Worm (Caenorhabditis elegans) whole organism, L4 larva: ENCODE measurements around the gene kin-2.
A peak's percentile ranks its signal among the peaks of the same experiment; 100 is the strongest.

ENCODE experiments used
- F37D6.2 ChIP-seq: sonication (generic microtip); optimal IDR thresholded peaks from 2 replicates; lab custom pipeline; 2016; ENCODE audit warnings: mild to moderate bottlenecking, missing genetic modification characterization, missing compliant biosample characterization
- ZK546.5 ChIP-seq, 2 experiments: sonication (generic microtip); optimal IDR thresholded peaks; 2 replicates each; lab custom pipeline; 2017; ENCODE audit warnings: missing biosample characterization in 2 of 2, missing genetic modification characterization in 2 of 2
- aha-1 ChIP-seq: fragments of 150-350 bp; peaks from one replicate; lab custom pipeline; 2014; ENCODE audit warnings: missing biosample characterization, missing genetic modification characterization
- ama-1 ChIP-seq: fragments of 150-350 bp; optimal IDR thresholded peaks from 2 replicates; lab custom pipeline; 2014; ENCODE audit warnings: inconsistent platforms, mixed read lengths
- arid-1 ChIP-seq: fragments of 200-800 bp; sonication (Bioruptor generic); conservative IDR thresholded peaks from 2 replicates; pipeline ENCODE4 v1.3.6; 2022; ENCODE audit warnings: missing genetic modification reagents, missing genetic modification characterization, missing compliant biosample characterization
- daf-16 ChIP-seq, 3 experiments: sonication (generic microtip); optimal IDR thresholded peaks; 2 replicates each; lab custom pipeline; 2016 to 2017; ENCODE audit warnings: missing genetic modification characterization in 3 of 3, missing genetic modification reagents in 3 of 3, mild to moderate bottlenecking in 2 of 3, missing compliant biosample characterization in 2 of 3, missing biosample characterization in 1 of 3, moderate library complexity in 1 of 3
- dmd-6 ChIP-seq: fragments of 200-800 bp; sonication (Bioruptor generic); IDR thresholded peaks from 2 replicates; pipeline ENCODE4 v1.3.6; 2022; ENCODE audit warnings: missing genetic modification reagents, missing genetic modification characterization, missing compliant biosample characterization
- duxl-1 ChIP-seq: sonication (generic microtip); optimal IDR thresholded peaks from 2 replicates; lab custom pipeline; 2016; ENCODE audit warnings: mild to moderate bottlenecking, missing genetic modification characterization, moderate library complexity, missing compliant biosample characterization; ENCODE audit not compliant: poor library complexity
- dve-1 ChIP-seq: sonication (generic microtip); optimal IDR thresholded peaks from 2 replicates; lab custom pipeline; 2017; ENCODE audit warnings: antibody characterized with exemption, mild to moderate bottlenecking, missing genetic modification characterization, missing compliant biosample characterization; ENCODE audit not compliant: insufficient read depth
- egl-43 ChIP-seq: fragments of 200-800 bp; sonication (Bioruptor generic); IDR thresholded peaks from 2 replicates; pipeline ENCODE4 v1.3.6; 2022; ENCODE audit warnings: missing genetic modification reagents, missing genetic modification characterization, missing compliant biosample characterization
- fos-1 ChIP-seq: fragments of 150-350 bp; optimal IDR thresholded peaks from 2 replicates; lab custom pipeline; 2014; ENCODE audit warnings: missing biosample characterization, missing genetic modification characterization
- hif-1 ChIP-seq, 2 experiments: sonication (generic microtip); optimal IDR thresholded peaks; 2 replicates each; lab custom pipeline; 2016 to 2017; ENCODE audit warnings: missing compliant biosample characterization in 2 of 2, missing genetic modification characterization in 2 of 2, missing genetic modification reagents in 2 of 2, missing genotype in 2 of 2, mild to moderate bottlenecking in 1 of 2
- hlh-11 ChIP-seq: fragments of 200-800 bp; sonication (Bioruptor generic); optimal IDR thresholded peaks from 2 replicates; lab custom pipeline; 2018; ENCODE audit warnings: mild to moderate bottlenecking, missing genetic modification characterization, missing compliant biosample characterization
- jun-1 ChIP-seq: fragments of 150-350 bp; optimal IDR thresholded peaks from 2 replicates; lab custom pipeline; 2014; ENCODE audit warnings: missing biosample characterization, missing genetic modification reagents, missing genetic modification characterization
- lin-1 ChIP-seq: fragments of 200-800 bp; sonication (Bioruptor generic); IDR thresholded peaks from 2 replicates; pipeline ENCODE4 v1.3.6; 2022; ENCODE audit warnings: missing genetic modification reagents, missing genetic modification characterization, missing compliant biosample characterization
- madf-9 ChIP-seq: fragments of 200-800 bp; sonication (Bioruptor generic); conservative IDR thresholded peaks from 2 replicates; pipeline ENCODE4 v1.3.6; 2022; ENCODE audit warnings: missing genetic modification reagents, missing genetic modification characterization, missing compliant biosample characterization
- mep-1 ChIP-seq: fragments of 150-350 bp; sonication (generic microtip); optimal IDR thresholded peaks from 3 replicates; lab custom pipeline; 2014; ENCODE audit warnings: missing biosample characterization, missing genetic modification characterization
- mes-2 ChIP-seq: sonication (generic microtip); optimal IDR thresholded peaks from 2 replicates; lab custom pipeline; 2016; ENCODE audit warnings: missing genotype, mild to moderate bottlenecking, missing genetic modification characterization, missing compliant biosample characterization; ENCODE audit not compliant: poor library complexity, severe bottlenecking
- nhr-111 ChIP-seq: fragments of 200-800 bp; sonication (Bioruptor generic); optimal IDR thresholded peaks from 2 replicates; lab custom pipeline; 2018; ENCODE audit warnings: mild to moderate bottlenecking, missing genetic modification characterization, missing compliant biosample characterization
- nhr-28 ChIP-seq: fragments of 150-350 bp; optimal IDR thresholded peaks from 2 replicates; lab custom pipeline; 2014; ENCODE audit warnings: missing biosample characterization, missing genetic modification characterization
- nhr-76 ChIP-seq: fragments of 150-350 bp; optimal IDR thresholded peaks from 2 replicates; lab custom pipeline; 2014; ENCODE audit warnings: missing biosample characterization, missing genetic modification characterization
- php-3 ChIP-seq: fragments of 200-800 bp; sonication (Bioruptor generic); IDR thresholded peaks from 2 replicates; pipeline ENCODE4 v1.3.6; 2022; ENCODE audit warnings: missing genetic modification reagents, missing genetic modification characterization, missing compliant biosample characterization
- pqm-1 ChIP-seq: sonication (generic microtip); optimal IDR thresholded peaks from 2 replicates; lab custom pipeline; 2017; ENCODE audit warnings: missing biosample characterization, missing genetic modification characterization
- set-16 ChIP-seq: fragments of 200-800 bp; sonication (Bioruptor generic); IDR thresholded peaks from 2 replicates; pipeline ENCODE4 v1.3.6; 2022; ENCODE audit warnings: missing genetic modification reagents, missing genetic modification characterization, missing compliant biosample characterization
- tra-1 ChIP-seq: fragments of 200-800 bp; sonication (Bioruptor generic); IDR thresholded peaks from 2 replicates; pipeline ENCODE4 v1.3.6; 2022; ENCODE audit warnings: missing genetic modification reagents, missing genetic modification characterization, missing compliant biosample characterization
- unc-62 ChIP-seq, 3 experiments: fragments of 150-350 bp in 1 of 3; sonication (generic microtip); optimal IDR thresholded peaks in 2 of 3; peaks in 1 of 3; 1 replicate in 1 of 3; 2 replicates in 2 of 3; lab custom pipeline; 2014 to 2017; ENCODE audit warnings: missing biosample characterization in 3 of 3, missing genetic modification characterization in 3 of 3, missing genetic modification reagents in 3 of 3, missing genotype in 1 of 3
- ztf-11 ChIP-seq: fragments of 150-350 bp; optimal IDR thresholded peaks from 2 replicates; lab custom pipeline; 2014; ENCODE audit warnings: missing biosample characterization, missing genetic modification characterization

Gene kin-2

ce11 chrX:5942171-5942570 lies 35.5 kb downstream of the kin-2 start (continued):
- TF ChIP-seq duxl-1 (tag; lab: Kevin White, UChicago): no peak
- no peak for TF ChIP-seq set-16
- TF ChIP-seq nhr-76: no peak
- no peak for TF ChIP-seq ztf-11 (tag; lab: Kevin White, UChicago)
- no peak for TF ChIP-seq lin-1 (GFP tag; lab: Robert Waterston, UW)
- TF ChIP-seq fos-1 (tag; lab: Kevin White, UChicago): no peak

DNA sequence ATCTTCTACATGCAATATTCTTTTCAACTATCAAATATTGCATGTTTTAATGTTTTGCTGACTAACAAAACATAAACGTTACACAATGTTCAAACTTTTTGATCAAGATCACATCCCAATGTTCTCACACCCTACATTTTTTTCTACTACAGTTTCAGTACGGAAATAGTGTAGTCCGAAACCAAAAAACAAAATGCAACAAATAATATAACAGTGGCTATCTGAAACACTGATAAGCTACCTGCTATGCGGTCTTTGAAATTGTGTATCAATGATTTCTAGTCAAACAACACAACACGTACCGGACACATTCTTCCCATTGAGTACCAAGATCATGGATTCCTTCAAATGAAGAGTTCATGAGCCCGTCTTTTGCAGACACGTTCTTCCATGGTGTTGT lies 36.3 kb downstream of the kin-2 start:
- TF ChIP-seq ama-1 (lab: Kevin White, UChicago) (no peak), daf-16 (GFP tag; optimal IDR thresholded peaks at IDR 0.05; lab: Kevin White, UChicago) (no peak), daf-16 (tag; optimal IDR thresholded peaks at IDR 0.05; lab: Kevin White, UChicago) (peak; percentile 34), pqm-1 (tag; lab: Kevin White, UChicago) (peak; percentile 23), hlh-11 (tag; lab: Kevin White, UChicago) (peak; percentile 8), unc-62 (GFP tag; optimal IDR thresholded peaks at IDR 0.05 in 1 of 2; lab: Kevin White, UChicago) (peak in 1 of 2 experiments; percentile 21), unc-62 (tag; optimal IDR thresholded peaks at IDR 0.05; lab: Kevin White, UChicago) (no peak), php-3 (no peak), nhr-28 (tag; lab: Kevin White, UChicago) (peak; percentile 73), dve-1 (tag; lab: Kevin White, UChicago) (peak; percentile 6), jun-1 (tag; lab: Kevin White, UChicago) (no peak)

ce11 chrX:5935473-5935872 lies 42.2 kb downstream of the kin-2 start, which contains the start of gene C46F4.3:
Gene C46F4.3 (plus strand): TSS chrX:5935773.
- no peak for TF ChIP-seq tra-1 (GFP tag; lab: Robert Waterston, UW)
- no peak for TF ChIP-seq nhr-111 (GFP tag; lab: Kevin White, UChicago)
- TF ChIP-seq mes-2 (tag; lab: Kevin White, UChicago): no peak
- TF ChIP-seq set-16: no peak
- no peak for TF ChIP-seq F37D6.2
- no peak for TF ChIP-seq hif-1 (tag; optimal IDR thresholded peaks at IDR 0.05; lab: Kevin White, UChicago)
- TF ChIP-seq mep-1 (tag; lab: Kevin White, UChicago): no peak
- TF ChIP-seq ztf-11 (tag; lab: Kevin White, UChicago): no peak
- TF ChIP-seq, all 104 proteins: peak for 0

- no peak for TF ChIP-seq egl-43 (GFP tag; lab: Robert Waterston, UW)
- no peak for TF ChIP-seq ZK546.5 (tag; optimal IDR thresholded peaks at IDR 0.05; lab: Kevin White, UChicago)
- TF ChIP-seq dmd-6 (GFP tag; lab: Robert Waterston, UW): no peak
- no peak for TF ChIP-seq arid-1 (GFP tag; lab: Robert Waterston, UW)
- peak in 1 of 2 experiments; percentile 69 for TF ChIP-seq unc-62 (GFP tag; optimal IDR thresholded peaks at IDR 0.05 in 1 of 2; lab: Kevin White, UChicago)
- no peak for TF ChIP-seq unc-62 (tag; optimal IDR thresholded peaks at IDR 0.05; lab: Kevin White, UChicago)
These were observed 44.7 kb downstream of the kin-2 start for ce11 chrX:5932923-5933322.

DNA sequence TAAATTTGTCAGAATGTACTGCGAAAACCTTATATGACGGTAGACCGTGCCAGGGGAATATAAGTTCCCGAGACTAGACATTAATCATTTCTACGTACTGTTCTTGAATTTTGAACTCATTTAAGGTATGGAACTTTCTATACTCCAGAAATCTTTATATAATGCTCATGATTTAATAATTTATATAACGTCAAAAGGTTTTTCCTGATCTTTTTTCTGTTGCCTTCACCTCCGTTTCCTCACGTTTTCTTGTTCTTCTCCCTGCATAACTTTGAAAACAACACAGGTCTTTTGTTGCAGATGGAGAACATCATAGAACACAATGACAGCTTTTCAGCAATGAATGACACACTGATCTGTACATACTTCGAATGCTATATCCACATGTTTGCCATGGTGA lies 46.8 kb downstream of the kin-2 start, which contains the start of gene egl-6:
Gene egl-6, plus strand, starts transcription at position 301 of the 400 bp plus-strand sequence.
- TF ChIP-seq madf-9: no peak
- peak; percentile 36 for TF ChIP-seq aha-1 (tag; lab: Kevin White, UChicago)
- TF ChIP-seq, all 104 proteins: peak for 1

DNA sequence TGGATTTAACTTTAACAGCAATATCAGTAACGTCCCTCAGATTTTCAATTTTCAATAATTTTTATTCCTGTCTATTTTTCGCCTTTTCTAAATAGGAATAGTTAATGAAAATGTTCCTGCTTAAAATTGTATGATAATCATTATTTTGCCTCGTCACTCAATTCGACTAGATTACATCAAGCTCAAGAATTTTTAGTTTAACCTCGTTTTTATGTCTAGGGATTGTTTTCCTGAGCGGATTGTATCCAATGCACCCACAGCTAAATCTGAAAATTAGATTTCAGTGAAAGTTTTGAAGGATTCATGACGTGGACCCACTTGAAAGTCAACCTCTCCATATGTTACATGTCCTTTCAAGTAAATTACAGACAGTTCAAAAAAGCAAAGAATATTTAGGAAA lies 54.0 kb downstream of the kin-2 start:
- TF ChIP-seq aha-1 (tag; lab: Kevin White, UChicago) (peak; percentile 91), set-16 (no peak)
- TF ChIP-seq, all 104 proteins: peak for 1
